Fruit fly (Drosophila melanogaster) whole organism, embryonic: ENCODE data around the gene CG44303.

ENCODE experiments used
- Bgb ChIP-seq: fragments of 200-800 bp; sonication (Bioruptor generic); IDR thresholded peaks from 2 replicates; pipeline ENCODE4 v1.3.6; 2022; ENCODE audit warnings: missing biosample characterization, missing genetic modification characterization; ENCODE audit not compliant: partially characterized antibody
- CG1024 ChIP-seq: fragments of 200-800 bp; sonication (Bioruptor generic); IDR thresholded peaks from 2 replicates; pipeline ENCODE4 v1.3.6; 2022; ENCODE audit warnings: missing biosample characterization, missing genetic modification characterization
- CG10959 ChIP-seq: fragments of 200-800 bp; sonication (Bioruptor generic); IDR thresholded peaks from 2 replicates; pipeline ENCODE4 v1.3.6; 2022; ENCODE audit warnings: missing biosample characterization, missing genetic modification characterization
- CG13624 ChIP-seq: fragments of 200-800 bp; sonication (Bioruptor generic); optimal IDR thresholded peaks from 2 replicates; lab custom pipeline; 2016; ENCODE audit warnings: missing biosample characterization, missing genetic modification characterization
- CG14050 ChIP-seq: fragments of 200-800 bp; sonication (Bioruptor generic); IDR thresholded peaks from 3 replicates; pipeline ENCODE4 v1.3.6; 2022; ENCODE audit warnings: missing biosample characterization, missing genetic modification characterization
- CG15479 ChIP-seq: fragments of 200-800 bp; sonication (Bioruptor generic); optimal IDR thresholded peaks from 3 replicates; lab custom pipeline; 2019; ENCODE audit warnings: missing biosample characterization, mild to moderate bottlenecking, missing genetic modification characterization, moderate library complexity
- CG17186 ChIP-seq: fragments of 200-800 bp; sonication (Bioruptor generic); optimal IDR thresholded peaks from 3 replicates; lab custom pipeline; 2017; ENCODE audit warnings: missing biosample characterization, missing genetic modification reagents, missing genetic modification characterization
- CG17912 ChIP-seq: fragments of 200-800 bp; sonication (Bioruptor generic); optimal IDR thresholded peaks from 2 replicates; lab custom pipeline; 2018; ENCODE audit warnings: missing biosample characterization, mild to moderate bottlenecking, missing genetic modification characterization
- CG1792 ChIP-seq: fragments of 200-800 bp; sonication (Bioruptor generic); optimal IDR thresholded peaks from 2 replicates; lab custom pipeline; 2016; ENCODE audit warnings: missing biosample characterization, missing genetic modification characterization
- CG18011 ChIP-seq: fragments of 200-800 bp; sonication (Bioruptor generic); optimal IDR thresholded peaks from 2 replicates; lab custom pipeline; 2017; ENCODE audit warnings: missing biosample characterization, missing genetic modification characterization, mild to moderate bottlenecking, moderate library complexity, missing genotype
- CG30020 ChIP-seq: fragments of 200-800 bp; optimal IDR thresholded peaks from 2 replicates; lab custom pipeline; 2019; ENCODE audit warnings: missing biosample characterization, mild to moderate bottlenecking, missing genetic modification characterization, moderate library complexity
- CG3065 ChIP-seq: fragments of 200-800 bp; sonication (Bioruptor generic); optimal IDR thresholded peaks from 2 replicates; lab custom pipeline; 2016; ENCODE audit warnings: missing biosample characterization, missing genetic modification characterization
- CG6254 ChIP-seq: fragments of 200-800 bp; sonication (Bioruptor generic); optimal IDR thresholded peaks from 3 replicates; lab custom pipeline; 2017; ENCODE audit warnings: mild to moderate bottlenecking, missing biosample characterization, missing genetic modification reagents, missing genetic modification characterization
- CG6654 ChIP-seq: fragments of 200-800 bp; sonication (Bioruptor generic); optimal IDR thresholded peaks from 2 replicates; lab custom pipeline; 2017; ENCODE audit warnings: missing biosample characterization, mild to moderate bottlenecking, missing genetic modification characterization
- CG6689 ChIP-seq: fragments of 200-800 bp; sonication (Bioruptor generic); IDR thresholded peaks from 2 replicates; pipeline ENCODE4 v1.3.6; 2022; ENCODE audit warnings: missing biosample characterization, missing genetic modification characterization
- CG8290 ChIP-seq, 3 experiments: fragments of 200-800 bp; sonication (Bioruptor generic); optimal IDR thresholded peaks; 2 replicates each; lab custom pipeline; 2016 to 2019; ENCODE audit warnings: missing biosample characterization in 3 of 3, missing genetic modification characterization in 3 of 3, mild to moderate bottlenecking in 2 of 3, moderate library complexity in 1 of 3
- CG9817 ChIP-seq: fragments of 200-800 bp; sonication (Bioruptor generic); optimal IDR thresholded peaks from 2 replicates; lab custom pipeline; 2018; ENCODE audit warnings: missing biosample characterization, mild to moderate bottlenecking, missing genetic modification characterization, moderate library complexity
- CrebB ChIP-seq: fragments of 200-800 bp; sonication (Bioruptor generic); optimal IDR thresholded peaks from 3 replicates; lab custom pipeline; 2018; ENCODE audit warnings: missing biosample characterization, mild to moderate bottlenecking, missing genetic modification characterization
- D19A ChIP-seq: fragments of 200-800 bp; optimal IDR thresholded peaks from 3 replicates; lab custom pipeline; 2019; ENCODE audit warnings: missing biosample characterization, mild to moderate bottlenecking, missing genetic modification characterization, moderate library complexity
- Dad ChIP-seq: fragments of 200-800 bp; sonication (Bioruptor generic); optimal IDR thresholded peaks from 3 replicates; lab custom pipeline; 2016; ENCODE audit warnings: missing biosample characterization, missing genetic modification characterization
- Dfd ChIP-seq, 2 experiments: fragments of >200 bp; optimal IDR thresholded peaks; 2 replicates each; lab custom pipeline; 2017; ENCODE audit warnings: missing biosample characterization in 2 of 2, missing genetic modification characterization in 2 of 2
- Ets97D ChIP-seq: fragments of 200-800 bp; sonication (Bioruptor generic); optimal IDR thresholded peaks from 3 replicates; lab custom pipeline; 2016; ENCODE audit warnings: missing biosample characterization, missing genetic modification characterization
- H2.0 ChIP-seq: fragments of 200-800 bp; sonication (Bioruptor generic); IDR thresholded peaks from 2 replicates; pipeline ENCODE4 v1.3.6; 2022; ENCODE audit warnings: missing biosample characterization, missing genetic modification characterization
- Lim3 ChIP-seq: fragments of 200-800 bp; sonication (Bioruptor generic); IDR thresholded peaks from 2 replicates; pipeline ENCODE4 v1.3.6; 2022; ENCODE audit warnings: missing biosample characterization, missing genetic modification characterization
- MESR4 ChIP-seq: fragments of 200-800 bp; sonication (Bioruptor generic); optimal IDR thresholded peaks from 2 replicates; lab custom pipeline; 2018; ENCODE audit warnings: missing biosample characterization, mild to moderate bottlenecking, missing genetic modification characterization, moderate library complexity
- Meics ChIP-seq: fragments of 200-800 bp; sonication (Bioruptor generic); optimal IDR thresholded peaks from 2 replicates; lab custom pipeline; 2017; ENCODE audit warnings: missing biosample characterization, mild to moderate bottlenecking, missing genetic modification characterization
- Neu2 ChIP-seq: fragments of 200-800 bp; sonication (Bioruptor generic); optimal IDR thresholded peaks from 3 replicates; lab custom pipeline; 2016; ENCODE audit warnings: missing biosample characterization, missing genetic modification characterization, borderline replicate concordance
- Nf-YC ChIP-seq: fragments of 200-800 bp; optimal IDR thresholded peaks from 3 replicates; lab custom pipeline; 2019; ENCODE audit warnings: missing biosample characterization, mild to moderate bottlenecking, missing genetic modification characterization, moderate library complexity
- NfI ChIP-seq: fragments of 200-800 bp; sonication (Bioruptor generic); optimal IDR thresholded peaks from 3 replicates; lab custom pipeline; 2018; ENCODE audit warnings: missing biosample characterization, mild to moderate bottlenecking, missing genetic modification characterization, moderate library complexity
- Oaz ChIP-seq: fragments of 200-800 bp; sonication (Bioruptor generic); IDR thresholded peaks from 2 replicates; pipeline ENCODE4 v1.3.6; 2022; ENCODE audit warnings: missing biosample characterization, missing genetic modification characterization
- amos ChIP-seq: fragments of 200-800 bp; sonication (Bioruptor generic); IDR thresholded peaks from 2 replicates; pipeline ENCODE4 v1.3.6; 2022; ENCODE audit warnings: missing biosample characterization, missing genetic modification characterization; ENCODE audit not compliant: partially characterized antibody
- br ChIP-seq: fragments of >200 bp; optimal IDR thresholded peaks from 2 replicates; lab custom pipeline; 2017
- danr ChIP-seq: fragments of 200-800 bp; sonication (Bioruptor generic); IDR thresholded peaks from 2 replicates; pipeline ENCODE4 v1.3.6; 2022; ENCODE audit warnings: missing biosample characterization, missing genetic modification characterization
- dmrt11E ChIP-seq: fragments of 200-800 bp; sonication (Bioruptor generic); optimal IDR thresholded peaks from 3 replicates; lab custom pipeline; 2018; ENCODE audit warnings: missing biosample characterization, mild to moderate bottlenecking, missing genetic modification characterization, moderate library complexity
- dpn ChIP-seq, 2 experiments: fragments of 200-800 bp; sonication (Bioruptor generic); optimal IDR thresholded peaks; 3 replicates each; lab custom pipeline; 2016; ENCODE audit warnings: missing biosample characterization in 2 of 2, missing genetic modification characterization in 2 of 2
- esg ChIP-seq: fragments of 200-800 bp; sonication (Bioruptor generic); conservative IDR thresholded peaks from 2 replicates; pipeline ENCODE4 v1.3.6; 2022; ENCODE audit warnings: missing biosample characterization, missing genetic modification characterization
- fru ChIP-seq: fragments of >200 bp; optimal IDR thresholded peaks from 2 replicates; lab custom pipeline; 2017
- gro ChIP-seq: fragments of 200-800 bp; sonication (Bioruptor generic); optimal IDR thresholded peaks from 2 replicates; lab custom pipeline; 2016; ENCODE audit warnings: missing biosample characterization, missing genetic modification characterization
- ham ChIP-seq: fragments of 200-800 bp; sonication (Bioruptor generic); IDR thresholded peaks from 2 replicates; pipeline ENCODE4 v1.3.6; 2022; ENCODE audit warnings: missing biosample characterization, missing genetic modification characterization
- her ChIP-seq: fragments of 200-800 bp; sonication (Bioruptor generic); optimal IDR thresholded peaks from 2 replicates; lab custom pipeline; 2016; ENCODE audit warnings: missing biosample characterization, missing genetic modification characterization
- jigr1 ChIP-seq: fragments of 200-800 bp; sonication (Bioruptor generic); IDR thresholded peaks from 3 replicates; pipeline ENCODE4 v1.3.6; 2022; ENCODE audit warnings: missing biosample characterization, missing genetic modification characterization
- knrl ChIP-seq: fragments of 200-800 bp; sonication (Bioruptor generic); IDR thresholded peaks from 3 replicates; pipeline ENCODE4 v1.3.6; 2022; ENCODE audit warnings: missing biosample characterization, missing genetic modification characterization; ENCODE audit not compliant: partially characterized antibody
- lab ChIP-seq: fragments of 200-800 bp; sonication (Bioruptor generic); optimal IDR thresholded peaks from 3 replicates; lab custom pipeline; 2017; ENCODE audit warnings: missing biosample characterization, missing genetic modification characterization, mild to moderate bottlenecking, moderate library complexity, missing genetic modification reagents
- lilli ChIP-seq: fragments of 200-800 bp; sonication (Bioruptor generic); optimal IDR thresholded peaks from 3 replicates; lab custom pipeline; 2016; ENCODE audit warnings: missing biosample characterization, missing genetic modification characterization
- pnt ChIP-seq: fragments of 200-800 bp; sonication (Bioruptor generic); optimal IDR thresholded peaks from 3 replicates; lab custom pipeline; 2016; ENCODE audit warnings: missing biosample characterization, missing genetic modification characterization
- seq ChIP-seq: fragments of 200-800 bp; sonication (Bioruptor generic); IDR thresholded peaks from 2 replicates; pipeline ENCODE4 v1.3.6; 2022; ENCODE audit warnings: missing biosample characterization, missing genetic modification characterization
- slbo ChIP-seq: fragments of 200-800 bp; sonication (Bioruptor generic); IDR thresholded peaks from 2 replicates; pipeline ENCODE4 v1.3.6; 2022; ENCODE audit warnings: missing biosample characterization, missing genetic modification characterization
- tio ChIP-seq: fragments of 200-800 bp; sonication (Bioruptor generic); optimal IDR thresholded peaks from 2 replicates; lab custom pipeline; 2017; ENCODE audit warnings: missing biosample characterization, missing genetic modification characterization, inconsistent platforms
- tna ChIP-seq: fragments of 200-800 bp; sonication (Bioruptor generic); IDR thresholded peaks from 2 replicates; pipeline ENCODE4 v1.3.6; 2022; ENCODE audit warnings: missing biosample characterization, missing genetic modification characterization; ENCODE audit not compliant: partially characterized antibody
- vvl ChIP-seq: fragments of 200-800 bp; sonication (Bioruptor generic); IDR thresholded peaks from 2 replicates; pipeline ENCODE4 v1.3.6; 2022; ENCODE audit warnings: missing biosample characterization, missing genetic modification characterization

The CG44303 gene

DNA sequence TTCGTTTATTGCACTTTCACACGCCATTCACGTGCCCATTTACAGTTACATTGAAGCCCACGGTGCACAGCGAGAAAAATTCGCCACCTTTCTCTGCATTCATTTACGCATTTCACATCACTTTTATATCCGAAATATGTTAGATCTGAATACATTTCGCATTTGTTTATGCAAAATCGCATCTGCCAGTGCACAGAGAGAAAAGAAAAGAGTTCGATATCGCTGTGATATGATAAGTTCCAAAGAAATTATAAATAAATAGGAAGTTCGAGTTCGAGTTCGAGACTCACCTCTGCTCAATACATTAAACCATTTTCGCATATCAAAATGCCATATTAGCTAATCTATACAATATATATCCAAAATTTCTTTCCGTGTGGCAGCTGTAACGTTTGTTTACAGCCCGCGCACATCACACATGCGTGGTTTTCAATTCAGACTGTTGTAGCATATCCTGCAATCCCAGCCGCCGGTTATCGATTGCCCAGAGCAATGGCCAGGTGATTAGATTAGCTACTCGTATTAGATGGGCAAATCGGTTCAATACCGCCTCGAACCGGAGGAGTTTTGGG is 31.1 kb downstream of the CG44303 start (continued):
- TF ChIP-seq Lim3 (no peak; the same call in 1 of the 2 replicates), Nf-YC (tag; lab: Kevin White, UChicago) (peak; percentile 72), CG9817 (tag; lab: Kevin White, UChicago) (peak; percentile 78), gro (GFP tag; lab: Kevin White, UChicago) (peak; percentile 87), lab (GFP tag; lab: Kevin White, UChicago) (peak; percentile 92), CG1792 (peak; percentile 66), vvl (peak; percentile 83), MESR4 (peak; percentile 9), jigr1 (GFP tag; lab: Robert Waterston, UW) (peak; percentile 48; the same call in 1 of the 3 replicates), CG6689 (GFP tag; lab: Robert Waterston, UW) (peak; percentile 83), slbo (GFP tag; lab: Robert Waterston, UW) (peak; percentile 86), seq (GFP tag; lab: Robert Waterston, UW) (peak; percentile 82), CrebB (peak; percentile 45), danr (peak; percentile 72), fru (no peak), CG8290 (GFP tag; optimal IDR thresholded peaks at IDR 0.05; lab: Kevin White, UChicago) (peak; percentile 28), CG8290 (tag; optimal IDR thresholded peaks at IDR 0.05; lab: Kevin White, UChicago) (peak in 1 of 2 experiments; percentile 77), amos (no peak), CG14050 (GFP tag; lab: Robert Waterston, UW) (peak; percentile 42; the same call in 1 of the 3 replicates), Bgb (GFP tag; lab: Robert Waterston, UW) (no peak), CG18011 (GFP tag; lab: Kevin White, UChicago) (peak; percentile 58), knrl (GFP tag; lab: Robert Waterston, UW) (no peak), D19A (tag; lab: Kevin White, UChicago) (peak; percentile 80), dpn (GFP tag; optimal IDR thresholded peaks at IDR 0.05; lab: Kevin White, UChicago) (peak; percentile 83 to 87), tio (GFP tag; lab: Kevin White, UChicago) (peak; percentile 82), CG13624 (GFP tag; lab: Kevin White, UChicago) (peak; percentile 88), dmrt11E (tag; lab: Kevin White, UChicago) (peak; percentile 60), CG17186 (GFP tag; lab: Kevin White, UChicago) (peak; percentile 28), CG3065 (GFP tag; lab: Kevin White, UChicago) (peak; percentile 15), lilli (GFP tag; lab: Kevin White, UChicago) (peak; percentile 92), Dad (peak; percentile 75), Dfd (GFP tag; optimal IDR thresholded peaks at IDR 0.05; lab: Kevin White, UChicago) (no peak), CG6654 (peak; percentile 59), H2.0 (GFP tag; lab: Robert Waterston, UW) (peak; percentile 71), CG6254 (GFP tag; lab: Kevin White, UChicago) (peak; percentile 47), NfI (GFP tag; lab: Kevin White, UChicago) (peak; percentile 87), pnt (GFP tag; lab: Kevin White, UChicago) (peak; percentile 62), ham (GFP tag; lab: Robert Waterston, UW) (0 out of 2 replicates have a peak, but pooled peaks have one; percentile 20), Ets97D (GFP tag; lab: Kevin White, UChicago) (peak; percentile 48), her (peak; percentile 70), Oaz (no peak; the same call in 1 of the 2 replicates), CG30020 (tag; lab: Kevin White, UChicago) (peak; percentile 42), CG17912 (no peak), CG10959 (GFP tag; lab: Robert Waterston, UW) (peak; percentile 51; the same call in 1 of the 2 replicates), Meics (GFP tag; lab: Kevin White, UChicago) (peak; percentile 89), esg (GFP tag; lab: Robert Waterston, UW) (peak; percentile 85), CG1024 (GFP tag; lab: Robert Waterston, UW) (peak; percentile 45; the same call in 1 of the 2 replicates), br (lab: Kevin White, UChicago) (no peak), tna (GFP tag; lab: Robert Waterston, UW) (no peak), CG15479 (GFP tag; lab: Kevin White, UChicago) (no peak), Neu2 (GFP tag; lab: Kevin White, UChicago) (peak; percentile 20)
